Worm (Caenorhabditis elegans): ENCODE results near the gene BE0003N10.6.
A peak's percentile ranks its signal among the peaks of the same experiment; 100 is the strongest.

The BE0003N10.6 gene

ce11 chrIII:1052291-1052690 lies 7.6 kb downstream of the BE0003N10.6 start:
- TF ChIP-seq pha-4 (tag; optimal IDR thresholded peaks at IDR 0.05): no peak
- TF ChIP-seq dve-1 (tag; optimal IDR thresholded peaks at IDR 0.05): peak; percentile 97

- TF ChIP-seq tbx-7 (tag; optimal IDR thresholded peaks at IDR 0.05) (no peak), mec-3 (tag; optimal IDR thresholded peaks at IDR 0.05; ENCODE audit: borderline replicate concordance) (peak; percentile 35), ceh-14 (tag; optimal IDR thresholded peaks at IDR 0.05) (no peak), npax-4 (tag; optimal IDR thresholded peaks at IDR 0.05) (no peak)
Measured at ce11 chrIII:1051877-1052276, 8.0 kb downstream of the BE0003N10.6 start.

- TF ChIP-seq unc-3 (GFP tag; conservative IDR thresholded peaks at IDR 0.05): no peak
- no peak for TF ChIP-seq unc-3 (tag; optimal IDR thresholded peaks at IDR 0.05)
- no peak for TF ChIP-seq ceh-31 (tag; optimal IDR thresholded peaks at IDR 0.05)
Measured at ce11 chrIII:1043790-1044189, 16.1 kb downstream of the BE0003N10.6 start.

- TF ChIP-seq K09A11.1 (tag; optimal IDR thresholded peaks at IDR 0.05; ENCODE audit: insufficient read depth) (no peak), lim-6 (tag; optimal IDR thresholded peaks at IDR 0.05) (no peak), ceh-34 (tag; optimal IDR thresholded peaks at IDR 0.05) (no peak), Y22D7AL.16 (tag; optimal IDR thresholded peaks at IDR 0.05) (no peak)
Measured at ce11 chrIII:1040059-1040458, 19.8 kb downstream of the BE0003N10.6 start.

- TF ChIP-seq elt-4 (tag; optimal IDR thresholded peaks at IDR 0.05): no peak
- no peak for TF ChIP-seq C38D4.7 (GFP tag; optimal IDR thresholded peaks at IDR 0.05)
- TF ChIP-seq npax-4 (tag; optimal IDR thresholded peaks at IDR 0.05): no peak
- TF ChIP-seq pqm-1 (tag; optimal IDR thresholded peaks at IDR 0.05): no peak
- no peak for TF ChIP-seq madf-2 (tag; optimal IDR thresholded peaks at IDR 0.05)
- TF ChIP-seq K09A11.1 (tag; optimal IDR thresholded peaks at IDR 0.05; ENCODE audit: insufficient read depth): no peak
- TF ChIP-seq ceh-30 (tag; optimal IDR thresholded peaks at IDR 0.05): peak; percentile 9
- TF ChIP-seq ttx-3 (tag; optimal IDR thresholded peaks at IDR 0.05): peak; percentile 5
Measured at ce11 chrIII:1037173-1037572, 22.7 kb downstream of the BE0003N10.6 start, which contains the start of the genes chin-1 and BE0003N10.1. Gene chin-1, minus strand, starts transcription at chrIII:1037212. Gene BE0003N10.1, plus strand, starts transcription at chrIII:1037492.

ce11 chrIII:1034853-1035252 lies 25.0 kb downstream of the BE0003N10.6 start:
- no peak for TF ChIP-seq ztf-16 (tag; optimal IDR thresholded peaks at IDR 0.05)
- no peak for TF ChIP-seq C08G9.2 (tag; optimal IDR thresholded peaks at IDR 0.05)
- no peak for TF ChIP-seq unc-55 (GFP tag; optimal IDR thresholded peaks at IDR 0.05)
- no peak for TF ChIP-seq sdc-2 (tag; optimal IDR thresholded peaks at IDR 0.05)
- no peak for TF ChIP-seq odd-2 (tag; optimal IDR thresholded peaks at IDR 0.05)
- TF ChIP-seq gmeb-2 (tag; optimal IDR thresholded peaks at IDR 0.05): no peak
- TF ChIP-seq lin-11 (tag; optimal IDR thresholded peaks at IDR 0.05): no peak
- no peak for TF ChIP-seq ceh-14 (tag; optimal IDR thresholded peaks at IDR 0.05)

- TF ChIP-seq pag-3 (tag; optimal IDR thresholded peaks at IDR 0.05; ENCODE audit: borderline replicate concordance) (no peak), ceh-45 (GFP tag; IDR thresholded peaks at IDR 0.05) (no peak), ceh-31 (tag; optimal IDR thresholded peaks at IDR 0.05) (no peak), nhr-11 (tag; optimal IDR thresholded peaks at IDR 0.05) (no peak), syd-9 (tag; optimal IDR thresholded peaks at IDR 0.05) (no peak), hlh-30 (tag; optimal IDR thresholded peaks at IDR 0.05; ENCODE audit: insufficient read depth) (no peak)
Measured at ce11 chrIII:1030965-1031364, 28.9 kb downstream of the BE0003N10.6 start, which contains the start of the genes clc-26 and E_BE45912.2. Gene clc-26, minus strand, starts transcription at chrIII:1031065. Gene E_BE45912.2, minus strand, starts transcription at chrIII:1031103.
